Worm (Caenorhabditis elegans): ENCODE measurements around the gene C01B10.9.

The C01B10.9 gene

ce11 chrIV:6621252-6621651, 10.8 kb upstream of the C01B10.9 start, which contains the start of gene C01B10.3:
Gene C01B10.3, minus strand, starts transcription at chrIV:6621352.
- no peak for TF ChIP-seq ahr-1 (tag; optimal IDR thresholded peaks at IDR 0.05)
- no peak for TF ChIP-seq ama-1 (optimal IDR thresholded peaks at IDR 0.05)
- no peak for TF ChIP-seq unc-86 (tag; optimal IDR thresholded peaks at IDR 0.05)

- no peak for TF ChIP-seq mec-3 (tag; optimal IDR thresholded peaks at IDR 0.05; ENCODE audit: borderline replicate concordance)
- no peak for TF ChIP-seq K02D7.2 (tag; optimal IDR thresholded peaks at IDR 0.05)
- TF ChIP-seq nhr-232 (tag; optimal IDR thresholded peaks at IDR 0.05), result no peak
- no peak for TF ChIP-seq ceh-6 (GFP tag; optimal IDR thresholded peaks at IDR 0.05)
- no peak for TF ChIP-seq unc-3 (GFP tag; conservative IDR thresholded peaks at IDR 0.05)
- TF ChIP-seq unc-3 (tag; optimal IDR thresholded peaks at IDR 0.05), result no peak
- no peak for TF ChIP-seq unc-55 (GFP tag; optimal IDR thresholded peaks at IDR 0.05)
- TF ChIP-seq hlh-8 (tag; optimal IDR thresholded peaks at IDR 0.05), result no peak
- no peak for TF ChIP-seq ceh-45 (GFP tag; IDR thresholded peaks at IDR 0.05)
- TF ChIP-seq ets-4 (tag; optimal IDR thresholded peaks at IDR 0.05), result no peak
- no peak for TF ChIP-seq hlh-6 (tag; optimal IDR thresholded peaks at IDR 0.05)
- TF ChIP-seq tbx-7 (tag; optimal IDR thresholded peaks at IDR 0.05), result no peak
- TF ChIP-seq ceh-31 (tag; optimal IDR thresholded peaks at IDR 0.05), result no peak
- no peak for TF ChIP-seq ceh-48 (tag; optimal IDR thresholded peaks at IDR 0.05)
- no peak for TF ChIP-seq Y22D7AL.16 (tag; optimal IDR thresholded peaks at IDR 0.05)
These were observed 9.9 kb upstream of the C01B10.9 start for ce11 chrIV:6622142-6622541.

ce11 chrIV:6623390-6623789, 8.6 kb upstream of the C01B10.9 start, which contains the start of gene C01B10.44:
Gene C01B10.44, plus strand, starts transcription at chrIV:6623690.
- TF ChIP-seq ceh-45 (GFP tag; IDR thresholded peaks at IDR 0.05) (no peak), hlh-15 (tag; optimal IDR thresholded peaks at IDR 0.05) (no peak), unc-42 (tag; optimal IDR thresholded peaks at IDR 0.05) (no peak), ceh-19 (GFP tag; optimal IDR thresholded peaks at IDR 0.05) (no peak), odd-2 (tag; optimal IDR thresholded peaks at IDR 0.05) (no peak), eyg-1 (tag; optimal IDR thresholded peaks at IDR 0.05) (no peak), ceh-2 (tag; optimal IDR thresholded peaks at IDR 0.05) (no peak), fkh-6 (tag; optimal IDR thresholded peaks at IDR 0.05) (no peak), nhr-11 (tag; optimal IDR thresholded peaks at IDR 0.05) (no peak), ztf-16 (tag; optimal IDR thresholded peaks at IDR 0.05) (no peak), dmd-4 (tag; optimal IDR thresholded peaks at IDR 0.05; ENCODE audit: borderline replicate concordance) (no peak), pag-3 (tag; optimal IDR thresholded peaks at IDR 0.05; ENCODE audit: borderline replicate concordance) (no peak), ets-4 (tag; optimal IDR thresholded peaks at IDR 0.05) (no peak), pha-4 (tag; optimal IDR thresholded peaks at IDR 0.05) (no peak), dve-1 (tag; optimal IDR thresholded peaks at IDR 0.05) (no peak), pax-1 (tag; optimal IDR thresholded peaks at IDR 0.05) (no peak), lin-11 (tag; optimal IDR thresholded peaks at IDR 0.05) (no peak), ceh-24 (tag; optimal IDR thresholded peaks at IDR 0.05) (no peak), gmeb-2 (tag; optimal IDR thresholded peaks at IDR 0.05) (no peak), nhr-232 (tag; optimal IDR thresholded peaks at IDR 0.05) (no peak)

- TF ChIP-seq hlh-8 (tag; optimal IDR thresholded peaks at IDR 0.05) (no peak), Y22D7AL.16 (tag; optimal IDR thresholded peaks at IDR 0.05) (no peak), elt-2 (tag; optimal IDR thresholded peaks at IDR 0.05) (peak; percentile 73)
These were observed 4.2 kb upstream of the C01B10.9 start, which contains the start of gene cest-5.2 for ce11 chrIV:6627798-6628197. Gene cest-5.2, minus strand, starts transcription at chrIV:6627925.

- no peak for TF ChIP-seq hlh-13 (GFP tag; optimal IDR thresholded peaks at IDR 0.05)
- TF ChIP-seq ceh-9 (tag; optimal IDR thresholded peaks at IDR 0.05), result no peak
- TF ChIP-seq fkh-6 (tag; optimal IDR thresholded peaks at IDR 0.05), result no peak
- TF ChIP-seq ref-2 (tag; optimal IDR thresholded peaks at IDR 0.05), result no peak
- no peak for TF ChIP-seq dve-1 (tag; optimal IDR thresholded peaks at IDR 0.05)
- no peak for TF ChIP-seq unc-55 (GFP tag; optimal IDR thresholded peaks at IDR 0.05)
- TF ChIP-seq hlh-30 (tag; optimal IDR thresholded peaks at IDR 0.05; ENCODE audit: insufficient read depth), result no peak
- TF ChIP-seq C08G9.2 (tag; optimal IDR thresholded peaks at IDR 0.05), result no peak
- TF ChIP-seq ztf-16 (tag; optimal IDR thresholded peaks at IDR 0.05), result no peak
These were observed 2.8 kb downstream of the C01B10.9 start, which contains the start of gene metl-13 for ce11 chrIV:6634789-6635188. Gene metl-13, plus strand, starts transcription at chrIV:6635089.

Data from whole organism, late embryonic.